Worm (Caenorhabditis elegans) whole organism, mixed stage, embryonic: Measurements from ENCODE around the gene gst-6.

Experiments used
- ces-1 ChIP-seq: fragments of 150-350 bp; optimal IDR thresholded peaks from 2 replicates; lab custom pipeline; 2014; ENCODE audit warnings: missing biosample characterization, missing genetic modification reagents, missing genetic modification characterization
- elt-1 ChIP-seq: sonication (generic microtip); optimal IDR thresholded peaks from 2 replicates; lab custom pipeline; 2017; ENCODE audit warnings: missing genetic modification characterization, mild to moderate bottlenecking, missing compliant biosample characterization, antibody characterized with exemption, moderate library complexity, borderline replicate concordance; ENCODE audit not compliant: insufficient read depth
- elt-3 ChIP-seq: fragments of 150-350 bp; optimal IDR thresholded peaks from 2 replicates; lab custom pipeline; 2014; ENCODE audit warnings: missing biosample characterization, missing genetic modification characterization
- lin-13 ChIP-seq: fragments of 150-350 bp; optimal IDR thresholded peaks from 2 replicates; lab custom pipeline; 2014; ENCODE audit warnings: missing biosample characterization, missing genetic modification characterization
- snpc-4 ChIP-seq: fragments of 150-350 bp; optimal IDR thresholded peaks from 2 replicates; lab custom pipeline; 2014; ENCODE audit warnings: missing biosample characterization, missing genetic modification characterization
- unc-39 ChIP-seq: fragments of 150-350 bp; optimal IDR thresholded peaks from 2 replicates; lab custom pipeline; 2014; ENCODE audit warnings: missing biosample characterization, missing genetic modification characterization
- unc-62 ChIP-seq: fragments of 150-350 bp; optimal IDR thresholded peaks from 2 replicates; lab custom pipeline; 2014; ENCODE audit warnings: missing biosample characterization, missing genetic modification reagents, missing genetic modification characterization

DNA sequence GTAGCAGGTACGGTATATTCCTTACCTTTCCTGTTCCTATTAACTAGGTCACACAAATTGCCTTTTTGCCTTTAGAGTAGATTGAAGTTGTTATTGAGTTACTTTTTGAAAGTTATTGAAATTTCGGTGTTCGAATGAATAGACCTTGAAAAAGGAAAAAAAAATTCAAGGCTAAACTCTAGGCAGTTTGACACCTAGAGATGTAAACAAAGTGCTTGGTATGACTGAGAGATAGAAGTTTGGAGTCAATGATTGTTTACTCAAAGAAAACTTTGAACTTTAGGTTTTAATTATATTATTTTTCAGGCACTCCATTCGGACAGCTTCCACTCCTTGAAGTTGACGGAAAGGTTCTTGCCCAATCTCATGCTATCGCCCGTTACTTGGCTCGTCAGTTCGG lies 2.8 kb downstream of the gst-6 start:
- TF ChIP-seq ces-1 (GFP tag; lab: Kevin White, UChicago) (no peak), unc-39 (tag; lab: Kevin White, UChicago) (no peak), unc-62 (GFP tag; lab: Kevin White, UChicago) (no peak), elt-1 (no peak), elt-3 (no peak), lin-13 (tag; lab: Kevin White, UChicago) (no peak), snpc-4 (tag; lab: Kevin White, UChicago) (no peak)
